Worm (Caenorhabditis elegans) whole organism, L2 larva: ENCODE measurements around the gene F14D7.14.
A peak's percentile ranks its signal among the peaks of the same experiment; 100 is the strongest.

Source experiments
- C34F6.9 ChIP-seq: fragments of 150-350 bp; optimal IDR thresholded peaks from 2 replicates; lab custom pipeline; 2014; ENCODE audit warnings: missing biosample characterization, missing genetic modification characterization
- F13H6.1 ChIP-seq: sonication (generic microtip); optimal IDR thresholded peaks from 2 replicates; lab custom pipeline; 2016; ENCODE audit warnings: missing genetic modification characterization, missing compliant biosample characterization
- R02D3.7 ChIP-seq: fragments of 150-350 bp; optimal IDR thresholded peaks from 2 replicates; lab custom pipeline; 2014; ENCODE audit warnings: missing biosample characterization, missing genetic modification characterization
- Y55F3AM.14 ChIP-seq: fragments of 200-800 bp; sonication (Bioruptor generic); optimal IDR thresholded peaks from 2 replicates; lab custom pipeline; 2018; ENCODE audit warnings: mild to moderate bottlenecking, missing genetic modification characterization, missing compliant biosample characterization
- aly-2 ChIP-seq: fragments of 150-350 bp; optimal IDR thresholded peaks from 2 replicates; lab custom pipeline; 2014; ENCODE audit warnings: missing biosample characterization, missing genetic modification characterization
- ama-1 ChIP-seq: fragments of 150-350 bp; optimal IDR thresholded peaks from 2 replicates; lab custom pipeline; 2018; ENCODE audit warnings: inconsistent platforms
- blmp-1 ChIP-seq: sonication (generic microtip); optimal IDR thresholded peaks from 2 replicates; lab custom pipeline; 2017; ENCODE audit warnings: missing genetic modification characterization, mild to moderate bottlenecking, missing compliant biosample characterization, antibody characterized with exemption, moderate library complexity; ENCODE audit not compliant: insufficient read depth
- ceh-16 ChIP-seq: fragments of 150-350 bp; optimal IDR thresholded peaks from 2 replicates; lab custom pipeline; 2014; ENCODE audit warnings: missing biosample characterization, missing genetic modification characterization
- crh-2 ChIP-seq: sonication (generic microtip); optimal IDR thresholded peaks from 2 replicates; lab custom pipeline; 2017; ENCODE audit warnings: missing biosample characterization, missing genetic modification characterization
- dmd-4 ChIP-seq: sonication (generic microtip); optimal IDR thresholded peaks from 2 replicates; lab custom pipeline; 2017; ENCODE audit warnings: missing biosample characterization, missing genetic modification characterization
- egl-27 ChIP-seq: sonication (generic microtip); optimal IDR thresholded peaks from 3 replicates; lab custom pipeline; 2017; ENCODE audit warnings: missing biosample characterization, missing genetic modification reagents, missing genetic modification characterization
- elt-1 ChIP-seq: fragments of 150-350 bp; optimal IDR thresholded peaks from 2 replicates; lab custom pipeline; 2014; ENCODE audit warnings: missing biosample characterization, missing genetic modification characterization
- elt-3 ChIP-seq: sonication (generic microtip); optimal IDR thresholded peaks from 2 replicates; lab custom pipeline; 2017; ENCODE audit warnings: missing biosample characterization, missing genetic modification characterization
- fos-1 ChIP-seq: fragments of 150-350 bp; optimal IDR thresholded peaks from 2 replicates; lab custom pipeline; 2014; ENCODE audit warnings: missing biosample characterization, missing genetic modification characterization
- gmeb-1 ChIP-seq: fragments of 150-350 bp; optimal IDR thresholded peaks from 2 replicates; lab custom pipeline; 2014; ENCODE audit warnings: missing biosample characterization, missing genetic modification characterization
- lin-11 ChIP-seq: fragments of 150-350 bp; sonication (generic microtip); optimal IDR thresholded peaks from 2 replicates; lab custom pipeline; 2014; ENCODE audit warnings: missing biosample characterization, missing genetic modification characterization, inconsistent platforms, mixed read lengths
- lin-13 ChIP-seq: fragments of 150-350 bp; optimal IDR thresholded peaks from 2 replicates; lab custom pipeline; 2014; ENCODE audit warnings: missing biosample characterization, missing genetic modification reagents, missing genetic modification characterization
- lin-39 ChIP-seq: fragments of 150-350 bp; optimal IDR thresholded peaks from 2 replicates; lab custom pipeline; 2014; ENCODE audit warnings: missing biosample characterization, missing genetic modification reagents, missing genetic modification characterization
- lsy-2 ChIP-seq, 2 experiments: fragments of 150-350 bp in 1 of 2; sonication (generic microtip) in 1 of 2; optimal IDR thresholded peaks; 2 replicates each; lab custom pipeline; 2014 to 2017; ENCODE audit warnings: missing biosample characterization in 2 of 2, missing genetic modification characterization in 2 of 2
- mab-5 ChIP-seq: fragments of 150-350 bp; optimal IDR thresholded peaks from 2 replicates; lab custom pipeline; 2014; ENCODE audit warnings: missing biosample characterization, missing genetic modification characterization
- mbf-1 ChIP-seq: sonication (generic microtip); optimal IDR thresholded peaks from 2 replicates; lab custom pipeline; 2017; ENCODE audit warnings: missing biosample characterization, missing genetic modification characterization
- mdl-1 ChIP-seq, 2 experiments: fragments of 150-350 bp in 1 of 2; sonication (generic microtip) in 1 of 2; optimal IDR thresholded peaks; 2 replicates each; lab custom pipeline; 2017; ENCODE audit warnings: missing biosample characterization in 2 of 2, missing genetic modification characterization in 2 of 2
- nhr-10 ChIP-seq: sonication (generic microtip); optimal IDR thresholded peaks from 2 replicates; lab custom pipeline; 2017; ENCODE audit warnings: missing biosample characterization, missing genetic modification characterization
- nhr-11 ChIP-seq: fragments of 150-350 bp; optimal IDR thresholded peaks from 2 replicates; lab custom pipeline; 2014; ENCODE audit warnings: missing biosample characterization, missing genetic modification characterization
- nhr-129 ChIP-seq: fragments of 150-350 bp; optimal IDR thresholded peaks from 2 replicates; lab custom pipeline; 2014; ENCODE audit warnings: missing biosample characterization, missing genetic modification characterization
- nhr-21 ChIP-seq: fragments of 150-350 bp; optimal IDR thresholded peaks from 2 replicates; lab custom pipeline; 2014; ENCODE audit warnings: missing biosample characterization, missing genetic modification characterization
- nhr-237 ChIP-seq: fragments of 150-350 bp; optimal IDR thresholded peaks from 2 replicates; lab custom pipeline; 2014; ENCODE audit warnings: missing biosample characterization, missing genetic modification characterization
- nhr-25 ChIP-seq: fragments of 150-350 bp; sonication (generic microtip); optimal IDR thresholded peaks from 3 replicates; lab custom pipeline; 2014; ENCODE audit warnings: missing biosample characterization, missing genetic modification characterization
- nhr-6 ChIP-seq: fragments of 150-350 bp; optimal IDR thresholded peaks from 2 replicates; lab custom pipeline; 2014; ENCODE audit warnings: missing biosample characterization, missing genetic modification characterization
- sem-4 ChIP-seq: fragments of 150-350 bp; optimal IDR thresholded peaks from 2 replicates; lab custom pipeline; 2014; ENCODE audit warnings: missing biosample characterization, missing genetic modification reagents, missing genetic modification characterization
- skn-1 ChIP-seq: sonication (generic microtip); optimal IDR thresholded peaks from 2 replicates; lab custom pipeline; 2017; ENCODE audit warnings: missing biosample characterization, missing genetic modification characterization
- sma-3 ChIP-seq: sonication (generic microtip); optimal IDR thresholded peaks from 2 replicates; lab custom pipeline; 2016; ENCODE audit warnings: missing genetic modification reagents, missing genetic modification characterization, missing compliant biosample characterization
- sma-9 ChIP-seq, 2 experiments: fragments of 150-350 bp in 1 of 2; sonication (generic microtip) in 1 of 2; optimal IDR thresholded peaks; 2 replicates each; lab custom pipeline; 2014 to 2016; ENCODE audit warnings: missing genetic modification characterization in 2 of 2, mild to moderate bottlenecking in 1 of 2, missing biosample characterization in 1 of 2, missing compliant biosample characterization in 1 of 2, missing genetic modification reagents in 1 of 2, moderate library complexity in 1 of 2
- snpc-4 ChIP-seq: fragments of 150-350 bp; optimal IDR thresholded peaks from 2 replicates; lab custom pipeline; 2014; ENCODE audit warnings: missing biosample characterization, missing genetic modification characterization
- unc-39 ChIP-seq: fragments of 150-350 bp; optimal IDR thresholded peaks from 2 replicates; lab custom pipeline; 2014; ENCODE audit warnings: missing biosample characterization, missing genetic modification characterization
- unc-55 ChIP-seq: fragments of 150-350 bp; sonication (generic microtip); optimal IDR thresholded peaks from 3 replicates; lab custom pipeline; 2014; ENCODE audit warnings: missing biosample characterization, missing genetic modification reagents, missing genetic modification characterization
- unc-62 ChIP-seq: fragments of 150-350 bp; optimal IDR thresholded peaks from 2 replicates; lab custom pipeline; 2014; ENCODE audit warnings: missing biosample characterization, missing genetic modification reagents, missing genetic modification characterization
- ztf-1 ChIP-seq: fragments of 200-800 bp; sonication (Bioruptor generic); conservative IDR thresholded peaks from 2 replicates; pipeline ENCODE4 v1.3.6; 2022; ENCODE audit warnings: missing genetic modification characterization, missing compliant biosample characterization
- ztf-11 ChIP-seq: sonication (generic microtip); optimal IDR thresholded peaks from 2 replicates; lab custom pipeline; 2017; ENCODE audit warnings: missing biosample characterization, missing genetic modification characterization
- ztf-4 ChIP-seq: fragments of 150-350 bp; optimal IDR thresholded peaks from 2 replicates; lab custom pipeline; 2014; ENCODE audit warnings: missing biosample characterization, missing genetic modification characterization

F14D7.14 gene

DNA sequence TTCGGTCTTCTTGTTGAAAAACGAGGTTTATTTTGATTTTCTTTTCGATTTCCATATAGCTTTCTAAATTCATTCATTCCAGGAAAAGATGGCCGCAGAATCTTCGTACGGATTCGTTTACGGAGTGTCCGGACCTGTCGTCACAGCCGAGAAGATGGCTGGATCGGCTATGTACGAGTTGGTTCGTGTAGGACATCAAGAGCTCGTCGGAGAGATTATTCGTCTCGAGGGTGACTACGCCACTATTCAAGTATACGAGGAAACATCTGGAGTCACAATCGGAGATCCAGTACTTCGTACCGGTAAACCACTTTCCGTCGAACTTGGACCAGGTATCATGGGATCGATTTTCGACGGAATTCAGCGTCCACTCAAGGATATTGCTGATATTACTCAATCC is 41.9 kb downstream of the F14D7.14 start, which contains the start of gene vha-13:
Gene vha-13 (plus strand): TSS at position 81 of the 400 bp plus-strand sequence.
- no peak for TF ChIP-seq mbf-1
- TF ChIP-seq sem-4 (tag; lab: Kevin White, UChicago): no peak
- no peak for TF ChIP-seq ztf-1
- no peak for TF ChIP-seq unc-55 (GFP tag; lab: Kevin White, UChicago)
- no peak for TF ChIP-seq gmeb-1
- no peak for TF ChIP-seq dmd-4 (tag; lab: Kevin White, UChicago)
- no peak for TF ChIP-seq elt-1 (tag; lab: Kevin White, UChicago)
- no peak for TF ChIP-seq unc-62 (GFP tag; lab: Kevin White, UChicago)
- TF ChIP-seq nhr-25: no peak

DNA sequence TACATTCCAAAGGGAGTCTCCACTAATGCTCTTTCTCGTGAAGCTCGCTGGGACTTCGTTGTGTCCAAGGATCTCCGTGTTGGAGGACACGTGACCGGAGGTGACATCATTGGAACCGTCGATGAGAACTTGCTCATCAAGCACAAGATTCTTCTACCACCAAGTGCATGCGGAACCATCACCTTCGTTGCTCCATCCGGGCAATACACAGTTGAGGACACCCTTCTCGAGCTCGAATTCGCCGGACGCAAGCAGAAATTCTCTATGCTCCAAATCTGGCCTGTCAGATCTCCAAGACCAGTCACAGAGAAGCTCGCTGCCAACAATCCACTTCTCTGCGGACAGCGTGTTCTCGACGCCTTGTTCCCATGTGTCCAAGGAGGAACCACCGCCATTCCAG is 42.3 kb downstream of the F14D7.14 start:
- no peak for TF ChIP-seq elt-1 (tag; lab: Kevin White, UChicago)
- TF ChIP-seq sma-9 (GFP tag; optimal IDR thresholded peaks at IDR 0.05; lab: Kevin White, UChicago): no peak
- no peak for TF ChIP-seq sma-9 (tag; optimal IDR thresholded peaks at IDR 0.05; lab: Kevin White, UChicago)
- TF ChIP-seq sem-4 (tag; lab: Kevin White, UChicago): no peak
- TF ChIP-seq nhr-10 (tag; lab: Kevin White, UChicago): no peak
- TF ChIP-seq nhr-25: no peak
- no peak for TF ChIP-seq nhr-129 (tag; lab: Kevin White, UChicago)
- TF ChIP-seq mbf-1: no peak

DNA sequence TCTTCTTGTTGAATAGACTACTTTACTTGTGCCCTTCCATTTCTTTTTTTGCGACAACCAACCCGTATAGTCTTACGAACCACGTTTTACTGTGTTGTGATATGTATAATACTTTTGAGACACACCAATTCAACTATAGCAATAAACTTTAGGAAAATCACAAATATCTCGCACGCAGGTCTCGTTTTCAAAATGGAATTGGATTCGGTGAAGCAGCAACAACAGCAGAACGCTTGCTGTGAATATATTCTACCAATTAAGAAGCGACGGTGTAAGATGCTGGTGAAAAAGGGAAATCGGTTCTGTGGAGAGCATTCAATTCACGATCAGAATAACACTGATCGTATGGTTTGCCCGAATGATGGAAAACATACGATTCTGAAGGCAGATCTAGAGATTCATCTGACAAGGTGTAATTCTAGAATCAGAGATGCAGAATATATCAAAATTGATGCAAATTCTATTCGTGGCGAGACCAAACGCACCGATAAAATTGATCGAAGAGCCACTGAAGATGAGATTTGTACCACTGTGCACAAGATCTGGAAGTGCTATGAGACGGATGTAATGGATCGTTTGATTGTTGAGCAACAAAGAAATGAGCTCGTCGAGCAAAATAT is 44.6 kb downstream of the F14D7.14 start, which contains the start of gene Y49A3A.3:
Gene Y49A3A.3 (plus strand): TSS at position 153 of the 620 bp plus-strand sequence.
- TF ChIP-seq crh-2 (peak; percentile 17), nhr-129 (tag; lab: Kevin White, UChicago) (peak; percentile 49), unc-62 (GFP tag; lab: Kevin White, UChicago) (no peak), ztf-4 (tag; lab: Kevin White, UChicago) (no peak), sem-4 (tag; lab: Kevin White, UChicago) (no peak), sma-3 (GFP tag; lab: Kevin White, UChicago) (peak; percentile 45), ama-1 (lab: Kevin White, UChicago) (peak; percentile 49), sma-9 (GFP tag; optimal IDR thresholded peaks at IDR 0.05; lab: Kevin White, UChicago) (peak; percentile 17), sma-9 (tag; optimal IDR thresholded peaks at IDR 0.05; lab: Kevin White, UChicago) (no peak), aly-2 (tag; lab: Kevin White, UChicago) (peak; percentile 70), nhr-25 (peak; percentile 44), lin-11 (tag; lab: Kevin White, UChicago) (no peak), nhr-11 (tag; lab: Kevin White, UChicago) (no peak), lin-13 (GFP tag; lab: Kevin White, UChicago) (peak; percentile 37), mdl-1 (tag; optimal IDR thresholded peaks at IDR 0.05; lab: Kevin White, UChicago) (no peak), lsy-2 (tag; optimal IDR thresholded peaks at IDR 0.05; lab: Kevin White, UChicago) (no peak), gmeb-1 (peak; percentile 49), nhr-10 (tag; lab: Kevin White, UChicago) (no peak), elt-3 (tag; lab: Kevin White, UChicago) (no peak), F13H6.1 (tag; lab: Kevin White, UChicago) (peak; percentile 17), ztf-11 (no peak), mbf-1 (no peak), Y55F3AM.14 (peak; percentile 62), snpc-4 (tag; lab: Kevin White, UChicago) (no peak)

DNA sequence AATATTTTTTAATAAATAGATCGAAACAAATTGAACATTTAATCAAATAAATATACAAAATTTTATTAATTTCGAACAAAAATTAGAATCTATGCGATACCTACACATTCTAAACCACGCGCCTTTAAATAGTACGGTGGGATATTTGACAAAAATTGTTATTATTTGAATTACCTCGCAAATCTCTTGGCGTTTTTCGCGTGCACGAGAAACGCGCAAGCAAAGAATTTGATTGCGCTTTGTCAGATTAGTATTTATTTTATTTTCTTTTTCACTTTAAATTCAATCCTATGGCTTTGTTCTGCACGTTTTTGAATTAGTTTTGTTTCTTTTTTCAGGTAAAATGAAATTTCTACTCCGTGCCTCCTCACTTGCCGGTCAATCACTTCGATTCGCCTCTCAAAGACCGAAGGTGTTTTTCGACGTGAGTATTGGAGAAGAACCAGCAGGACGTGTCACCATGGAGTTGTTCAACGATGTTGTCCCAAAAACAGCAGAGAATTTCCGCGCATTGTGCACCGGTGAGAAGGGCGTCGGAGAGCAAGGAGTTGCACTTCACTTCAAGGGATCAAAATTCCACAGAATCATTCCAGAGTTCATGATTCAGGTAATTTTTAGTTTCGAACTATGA is 46.1 kb downstream of the F14D7.14 start, which contains the start of gene cyn-1:
Gene cyn-1 (plus strand): TSS at position 339 of the 631 bp plus-strand sequence.
- peak; percentile 73 for TF ChIP-seq nhr-21 (tag; lab: Kevin White, UChicago)
- peak; percentile 60 for TF ChIP-seq mab-5 (tag; lab: Kevin White, UChicago)
- TF ChIP-seq ztf-1: no peak
- TF ChIP-seq lin-13 (GFP tag; lab: Kevin White, UChicago): peak; percentile 81
- peak; percentile 92 for TF ChIP-seq C34F6.9 (tag; lab: Kevin White, UChicago)
- no peak for TF ChIP-seq nhr-6 (tag; lab: Kevin White, UChicago)
- TF ChIP-seq F13H6.1 (tag; lab: Kevin White, UChicago): peak; percentile 80
- peak; percentile 87 for TF ChIP-seq nhr-25
- no peak for TF ChIP-seq skn-1 (tag; lab: Kevin White, UChicago)
- TF ChIP-seq sem-4 (tag; lab: Kevin White, UChicago): peak; percentile 52
- TF ChIP-seq ceh-16 (tag; lab: Kevin White, UChicago): peak; percentile 32
- TF ChIP-seq nhr-237 (tag; lab: Kevin White, UChicago): no peak
- TF ChIP-seq ama-1 (lab: Kevin White, UChicago): peak; percentile 78
- peak in 1 of 2 experiments; percentile 26 for TF ChIP-seq mdl-1 (tag; optimal IDR thresholded peaks at IDR 0.05; lab: Kevin White, UChicago)
- TF ChIP-seq lsy-2 (tag; optimal IDR thresholded peaks at IDR 0.05; lab: Kevin White, UChicago): peak; percentile 81 to 93
- TF ChIP-seq unc-55 (GFP tag; lab: Kevin White, UChicago): peak; percentile 88
- TF ChIP-seq unc-39 (tag; lab: Kevin White, UChicago): no peak
- TF ChIP-seq egl-27 (tag; lab: Kevin White, UChicago): peak; percentile 46
- peak; percentile 48 for TF ChIP-seq fos-1
- peak; percentile 69 for TF ChIP-seq nhr-129 (tag; lab: Kevin White, UChicago)
- no peak for TF ChIP-seq Y55F3AM.14
- TF ChIP-seq gmeb-1: peak; percentile 98
- TF ChIP-seq snpc-4 (tag; lab: Kevin White, UChicago): peak; percentile 82
- TF ChIP-seq sma-9 (GFP tag; optimal IDR thresholded peaks at IDR 0.05; lab: Kevin White, UChicago): peak; percentile 86
- TF ChIP-seq sma-9 (tag; optimal IDR thresholded peaks at IDR 0.05; lab: Kevin White, UChicago): no peak
- peak; percentile 80 for TF ChIP-seq sma-3 (GFP tag; lab: Kevin White, UChicago)
- peak; percentile 49 for TF ChIP-seq R02D3.7
- no peak for TF ChIP-seq blmp-1 (tag; lab: Kevin White, UChicago)
- TF ChIP-seq crh-2: peak; percentile 80
- TF ChIP-seq lin-11 (tag; lab: Kevin White, UChicago): peak; percentile 15
- TF ChIP-seq lin-39 (tag; lab: Kevin White, UChicago): no peak
- TF ChIP-seq, all 48 proteins: peak for 22
